Worm (Caenorhabditis elegans): ENCODE measurements around the gene Y56A3A.22.

Y56A3A.22 gene

ce11 chrIII:11938525-11938924 is 17.0 kb downstream of the Y56A3A.22 start:
- TF ChIP-seq ama-1 (optimal IDR thresholded peaks at IDR 0.05) (no peak), aly-1 (tag; optimal IDR thresholded peaks at IDR 0.05) (no peak), tbx-11 (GFP tag; IDR thresholded peaks at IDR 0.05) (no peak), ceh-36 (tag; optimal IDR thresholded peaks at IDR 0.05) (no peak), F13C5.2 (tag; optimal IDR thresholded peaks at IDR 0.05) (no peak), pes-1 (GFP tag; IDR thresholded peaks at IDR 0.05) (no peak), flt-1 (GFP tag; IDR thresholded peaks at IDR 0.05) (no peak), tbx-37 (GFP tag; conservative IDR thresholded peaks at IDR 0.05) (no peak), sea-1 (GFP tag; conservative IDR thresholded peaks at IDR 0.05) (no peak), hmg-4 (GFP tag; optimal IDR thresholded peaks at IDR 0.05) (no peak), scrt-1 (GFP tag; IDR thresholded peaks at IDR 0.05) (no peak), ets-7 (tag; optimal IDR thresholded peaks at IDR 0.05) (no peak), hmbx-1 (tag; optimal IDR thresholded peaks at IDR 0.05) (no peak), ceh-13 (GFP tag; optimal IDR thresholded peaks at IDR 0.05) (no peak), tra-4 (tag; optimal IDR thresholded peaks at IDR 0.05) (no peak), B0310.2 (tag; optimal IDR thresholded peaks at IDR 0.05) (no peak), hnd-1 (tag; optimal IDR thresholded peaks at IDR 0.05) (no peak)

- TF ChIP-seq F13C5.2 (tag; optimal IDR thresholded peaks at IDR 0.05) (no peak), B0310.2 (tag; optimal IDR thresholded peaks at IDR 0.05) (no peak), ama-1 (optimal IDR thresholded peaks at IDR 0.05) (no peak), ceh-13 (GFP tag; optimal IDR thresholded peaks at IDR 0.05) (no peak), scrt-1 (GFP tag; IDR thresholded peaks at IDR 0.05) (no peak), hmg-4 (GFP tag; optimal IDR thresholded peaks at IDR 0.05) (no peak), pes-1 (GFP tag; IDR thresholded peaks at IDR 0.05) (no peak), ets-7 (tag; optimal IDR thresholded peaks at IDR 0.05) (no peak), tbx-37 (GFP tag; conservative IDR thresholded peaks at IDR 0.05) (no peak), tbx-11 (GFP tag; IDR thresholded peaks at IDR 0.05) (no peak), hnd-1 (tag; optimal IDR thresholded peaks at IDR 0.05) (no peak), flt-1 (GFP tag; IDR thresholded peaks at IDR 0.05) (no peak), ceh-36 (tag; optimal IDR thresholded peaks at IDR 0.05) (no peak)
Measured at ce11 chrIII:11942664-11943063, 21.2 kb downstream of the Y56A3A.22 start.

ce11 chrIII:11946062-11946749 is 24.7 kb downstream of the Y56A3A.22 start:
- no peak for TF ChIP-seq ceh-13 (GFP tag; optimal IDR thresholded peaks at IDR 0.05)
- no peak for TF ChIP-seq scrt-1 (GFP tag; IDR thresholded peaks at IDR 0.05)
- TF ChIP-seq hnd-1 (tag; optimal IDR thresholded peaks at IDR 0.05): no peak
- TF ChIP-seq tra-4 (tag; optimal IDR thresholded peaks at IDR 0.05): peak; percentile 2
- TF ChIP-seq ceh-36 (tag; optimal IDR thresholded peaks at IDR 0.05): no peak
- peak; percentile 12 for TF ChIP-seq hmbx-1 (tag; optimal IDR thresholded peaks at IDR 0.05)
- TF ChIP-seq pes-1 (GFP tag; IDR thresholded peaks at IDR 0.05): peak; percentile 80
- TF ChIP-seq F13C5.2 (tag; optimal IDR thresholded peaks at IDR 0.05): no peak
- TF ChIP-seq ama-1 (optimal IDR thresholded peaks at IDR 0.05): no peak
- TF ChIP-seq ets-7 (tag; optimal IDR thresholded peaks at IDR 0.05): peak; percentile 44
- 0 out of 2 replicates have a peak, but pooled peaks have one; percentile 28 for TF ChIP-seq tbx-11 (GFP tag; IDR thresholded peaks at IDR 0.05)
- peak; percentile 35 for TF ChIP-seq B0310.2 (tag; optimal IDR thresholded peaks at IDR 0.05)
- peak; percentile 53; the same call in 1 of the 2 replicates for TF ChIP-seq flt-1 (GFP tag; IDR thresholded peaks at IDR 0.05)
- no peak for TF ChIP-seq hmg-4 (GFP tag; optimal IDR thresholded peaks at IDR 0.05)
- TF ChIP-seq aly-1 (tag; optimal IDR thresholded peaks at IDR 0.05): no peak
- peak; percentile 87 for TF ChIP-seq tbx-37 (GFP tag; conservative IDR thresholded peaks at IDR 0.05)
- TF ChIP-seq sea-1 (GFP tag; conservative IDR thresholded peaks at IDR 0.05): peak; percentile 64; the same call in 1 of the 2 replicates

- no peak for TF ChIP-seq aly-1 (tag; optimal IDR thresholded peaks at IDR 0.05)
- no peak for TF ChIP-seq pes-1 (GFP tag; IDR thresholded peaks at IDR 0.05)
- TF ChIP-seq tbx-11 (GFP tag; IDR thresholded peaks at IDR 0.05): no peak
- TF ChIP-seq sea-1 (GFP tag; conservative IDR thresholded peaks at IDR 0.05): no peak
- TF ChIP-seq ceh-13 (GFP tag; optimal IDR thresholded peaks at IDR 0.05): no peak
- no peak for TF ChIP-seq hmg-4 (GFP tag; optimal IDR thresholded peaks at IDR 0.05)
- TF ChIP-seq ceh-36 (tag; optimal IDR thresholded peaks at IDR 0.05): no peak
- TF ChIP-seq hmbx-1 (tag; optimal IDR thresholded peaks at IDR 0.05): no peak
Measured at ce11 chrIII:11946973-11947372, 25.5 kb downstream of the Y56A3A.22 start, which contains the start of gene Y56A3A.7. TSS of gene Y56A3A.7 (minus strand) at chrIII:11947019.

- TF ChIP-seq sea-1 (GFP tag; conservative IDR thresholded peaks at IDR 0.05) (no peak), hmg-4 (GFP tag; optimal IDR thresholded peaks at IDR 0.05) (peak; percentile 1)
Measured at ce11 chrIII:11947527-11947926, 26.0 kb downstream of the Y56A3A.22 start.

- TF ChIP-seq sea-1 (GFP tag; conservative IDR thresholded peaks at IDR 0.05) (no peak), ceh-36 (tag; optimal IDR thresholded peaks at IDR 0.05) (no peak), tbx-11 (GFP tag; IDR thresholded peaks at IDR 0.05) (no peak), flt-1 (GFP tag; IDR thresholded peaks at IDR 0.05) (no peak), ama-1 (optimal IDR thresholded peaks at IDR 0.05) (no peak), B0310.2 (tag; optimal IDR thresholded peaks at IDR 0.05) (no peak), ceh-13 (GFP tag; optimal IDR thresholded peaks at IDR 0.05) (no peak), pes-1 (GFP tag; IDR thresholded peaks at IDR 0.05) (no peak), tbx-37 (GFP tag; conservative IDR thresholded peaks at IDR 0.05) (no peak), tra-4 (tag; optimal IDR thresholded peaks at IDR 0.05) (no peak), aly-1 (tag; optimal IDR thresholded peaks at IDR 0.05) (no peak), ets-7 (tag; optimal IDR thresholded peaks at IDR 0.05) (no peak)
Measured at ce11 chrIII:11948437-11948836, 26.9 kb downstream of the Y56A3A.22 start.

ce11 chrIII:11949276-11949879 is 27.9 kb downstream of the Y56A3A.22 start:
- TF ChIP-seq hmg-4 (GFP tag; optimal IDR thresholded peaks at IDR 0.05) (no peak), F13C5.2 (tag; optimal IDR thresholded peaks at IDR 0.05) (no peak), tra-4 (tag; optimal IDR thresholded peaks at IDR 0.05) (no peak), scrt-1 (GFP tag; IDR thresholded peaks at IDR 0.05) (no peak), tbx-11 (GFP tag; IDR thresholded peaks at IDR 0.05) (no peak)
